Worm (Caenorhabditis elegans) whole organism, L1 larva: Measurements from ENCODE around the gene C45G9.5.

Experiments used
- C16A3.4 ChIP-seq: fragments of 150-350 bp; optimal IDR thresholded peaks from 2 replicates; lab custom pipeline; 2014; ENCODE audit warnings: missing biosample characterization, missing genetic modification characterization
- Y116A8C.19 ChIP-seq: sonication (generic microtip); optimal IDR thresholded peaks from 2 replicates; lab custom pipeline; 2016; ENCODE audit warnings: missing compliant biosample characterization, missing genetic modification characterization, borderline replicate concordance
- alr-1 ChIP-seq: fragments of 200-800 bp; sonication (Bioruptor generic); optimal IDR thresholded peaks from 2 replicates; lab custom pipeline; 2018; ENCODE audit warnings: borderline replicate concordance, mild to moderate bottlenecking, missing genetic modification characterization, missing compliant biosample characterization
- aly-2 ChIP-seq: fragments of 150-350 bp; optimal IDR thresholded peaks from 2 replicates; lab custom pipeline; 2014; ENCODE audit warnings: missing biosample characterization, missing genetic modification characterization
- blmp-1 ChIP-seq: fragments of 150-350 bp; optimal IDR thresholded peaks from 2 replicates; lab custom pipeline; 2014; ENCODE audit warnings: missing biosample characterization, missing genetic modification characterization
- ceh-8 ChIP-seq: fragments of 200-800 bp; sonication (Bioruptor generic); optimal IDR thresholded peaks from 2 replicates; lab custom pipeline; 2018; ENCODE audit warnings: mild to moderate bottlenecking, missing genetic modification characterization, moderate library complexity, missing compliant biosample characterization
- ceh-82 ChIP-seq, 3 experiments: fragments of 150-350 bp in 1 of 3; sonication (generic microtip) in 2 of 3; optimal IDR thresholded peaks; 2 replicates each; lab custom pipeline; 2014 to 2017; ENCODE audit warnings: missing biosample characterization in 3 of 3, missing genetic modification characterization in 3 of 3
- ceh-90 ChIP-seq: sonication (generic microtip); optimal IDR thresholded peaks from 2 replicates; lab custom pipeline; 2016; ENCODE audit warnings: missing genetic modification characterization, missing compliant biosample characterization
- ces-1 ChIP-seq: fragments of 150-350 bp; optimal IDR thresholded peaks from 2 replicates; lab custom pipeline; 2014; ENCODE audit warnings: missing biosample characterization, missing genetic modification reagents, missing genetic modification characterization
- dsc-1 ChIP-seq: sonication (generic microtip); optimal IDR thresholded peaks from 2 replicates; lab custom pipeline; 2016; ENCODE audit warnings: mild to moderate bottlenecking, missing genetic modification characterization, missing compliant biosample characterization
- efl-1 ChIP-seq, 4 experiments: fragments of 150-350 bp; optimal IDR thresholded peaks in 3 of 4; peaks in 1 of 4; 1 replicate in 1 of 4; 2 replicates in 3 of 4; lab custom pipeline; 2014; ENCODE audit warnings: missing biosample characterization in 2 of 4, missing genetic modification characterization in 2 of 4, missing genetic modification reagents in 2 of 4
- elt-3 ChIP-seq, 6 experiments: fragments of 150-350 bp in 1 of 6; sonication (generic microtip); optimal IDR thresholded peaks; 2 replicates each; lab custom pipeline; 2017 to 2018; ENCODE audit warnings: missing biosample characterization in 6 of 6, missing genetic modification characterization in 6 of 6, inconsistent platforms in 1 of 6
- fkh-10 ChIP-seq: sonication (generic microtip); optimal IDR thresholded peaks from 2 replicates; lab custom pipeline; 2017; ENCODE audit warnings: missing biosample characterization, missing genetic modification reagents, missing genetic modification characterization
- fkh-4 ChIP-seq: sonication (generic microtip); optimal IDR thresholded peaks from 2 replicates; lab custom pipeline; 2016; ENCODE audit warnings: missing compliant biosample characterization, missing genetic modification characterization, borderline replicate concordance
- grh-1 ChIP-seq: fragments of 200-800 bp; sonication (Bioruptor generic); IDR thresholded peaks from 2 replicates; pipeline ENCODE4 v1.3.6; 2022; ENCODE audit warnings: missing genetic modification reagents, missing genetic modification characterization, missing compliant biosample characterization
- hlh-17 ChIP-seq: fragments of 200-800 bp; sonication (Bioruptor generic); optimal IDR thresholded peaks from 2 replicates; lab custom pipeline; 2018; ENCODE audit warnings: missing genetic modification characterization, mild to moderate bottlenecking, missing compliant biosample characterization, moderate library complexity, borderline replicate concordance
- hpl-2 ChIP-seq: fragments of 150-350 bp; optimal IDR thresholded peaks from 2 replicates; lab custom pipeline; 2014; ENCODE audit warnings: missing biosample characterization, missing genetic modification reagents, missing genetic modification characterization
- jun-1 ChIP-seq: fragments of 150-350 bp; optimal IDR thresholded peaks from 2 replicates; lab custom pipeline; 2014; ENCODE audit warnings: missing biosample characterization, missing genetic modification reagents, missing genetic modification characterization
- lin-14 ChIP-seq: fragments of 200-800 bp; sonication (Bioruptor generic); optimal IDR thresholded peaks from 2 replicates; lab custom pipeline; 2018; ENCODE audit warnings: mild to moderate bottlenecking, missing genetic modification characterization, moderate library complexity, missing compliant biosample characterization
- lin-15B ChIP-seq: fragments of 150-350 bp; sonication (generic microtip); optimal IDR thresholded peaks from 3 replicates; lab custom pipeline; 2014; ENCODE audit warnings: missing biosample characterization, missing genetic modification characterization
- lin-35 ChIP-seq, 2 experiments: fragments of 150-350 bp; optimal IDR thresholded peaks; 2 replicates each; lab custom pipeline; 2014; ENCODE audit warnings: missing biosample characterization in 2 of 2, missing genetic modification characterization in 2 of 2, missing genetic modification reagents in 2 of 2
- lin-39 ChIP-seq: fragments of 150-350 bp; optimal IDR thresholded peaks from 2 replicates; lab custom pipeline; 2014; ENCODE audit warnings: missing biosample characterization, missing genetic modification reagents, missing genetic modification characterization
- lsy-2 ChIP-seq, 2 experiments: fragments of 150-350 bp; optimal IDR thresholded peaks; 2 replicates each; lab custom pipeline; 2014; ENCODE audit warnings: missing biosample characterization in 2 of 2, missing genetic modification characterization in 2 of 2
- mef-2 ChIP-seq: fragments of 150-350 bp; optimal IDR thresholded peaks from 2 replicates; lab custom pipeline; 2014; ENCODE audit warnings: missing biosample characterization, missing genetic modification characterization
- mep-1 ChIP-seq: fragments of 150-350 bp; optimal IDR thresholded peaks from 2 replicates; lab custom pipeline; 2014; ENCODE audit warnings: missing biosample characterization, missing genetic modification characterization
- nhr-11 ChIP-seq: fragments of 150-350 bp; optimal IDR thresholded peaks from 2 replicates; lab custom pipeline; 2014; ENCODE audit warnings: missing biosample characterization, missing genetic modification characterization
- nhr-19 ChIP-seq: fragments of 200-800 bp; sonication (Bioruptor generic); conservative IDR thresholded peaks from 2 replicates; pipeline ENCODE4 v1.3.6; 2022; ENCODE audit warnings: missing genetic modification characterization, missing compliant biosample characterization
- nhr-20 ChIP-seq: sonication (generic microtip); optimal IDR thresholded peaks from 2 replicates; lab custom pipeline; 2016; ENCODE audit warnings: mild to moderate bottlenecking, missing genetic modification characterization, missing compliant biosample characterization
- nhr-28 ChIP-seq: fragments of 150-350 bp; optimal IDR thresholded peaks from 2 replicates; lab custom pipeline; 2014; ENCODE audit warnings: missing biosample characterization, missing genetic modification characterization
- nhr-47 ChIP-seq: sonication (generic microtip); optimal IDR thresholded peaks from 2 replicates; lab custom pipeline; 2016; ENCODE audit warnings: mild to moderate bottlenecking, missing genetic modification characterization, moderate library complexity, missing compliant biosample characterization
- nhr-71 ChIP-seq: sonication (generic microtip); optimal IDR thresholded peaks from 2 replicates; lab custom pipeline; 2016; ENCODE audit warnings: mild to moderate bottlenecking, missing genetic modification characterization, moderate library complexity, missing compliant biosample characterization
- nhr-90 ChIP-seq: sonication (generic microtip); optimal IDR thresholded peaks from 2 replicates; lab custom pipeline; 2016; ENCODE audit warnings: mild to moderate bottlenecking, missing genetic modification characterization, missing compliant biosample characterization; ENCODE audit not compliant: poor library complexity
- pqm-1 ChIP-seq: sonication (generic microtip); optimal IDR thresholded peaks from 3 replicates; lab custom pipeline; 2017; ENCODE audit warnings: missing biosample characterization, missing genetic modification characterization
- rnt-1 ChIP-seq: sonication (generic microtip); optimal IDR thresholded peaks from 2 replicates; lab custom pipeline; 2016; ENCODE audit warnings: mild to moderate bottlenecking, missing genetic modification characterization, moderate library complexity, missing compliant biosample characterization
- skn-1 ChIP-seq: fragments of 150-350 bp; optimal IDR thresholded peaks from 2 replicates; lab custom pipeline; 2014; ENCODE audit warnings: missing biosample characterization, missing genetic modification characterization
- snu-23 ChIP-seq: sonication (generic microtip); optimal IDR thresholded peaks from 2 replicates; lab custom pipeline; 2016; ENCODE audit warnings: missing genetic modification characterization, missing compliant biosample characterization
- sptf-1 ChIP-seq: fragments of 150-350 bp; optimal IDR thresholded peaks from 2 replicates; lab custom pipeline; 2014; ENCODE audit warnings: missing biosample characterization, missing genetic modification characterization
- sup-37 ChIP-seq: fragments of 200-800 bp; sonication (Bioruptor generic); optimal IDR thresholded peaks from 2 replicates; lab custom pipeline; 2018; ENCODE audit warnings: mild to moderate bottlenecking, missing genetic modification characterization, missing compliant biosample characterization
- swsn-7 ChIP-seq: sonication (generic microtip); optimal IDR thresholded peaks from 2 replicates; lab custom pipeline; 2016; ENCODE audit warnings: missing genetic modification characterization, missing compliant biosample characterization
- tbx-2 ChIP-seq: sonication (generic microtip); optimal IDR thresholded peaks from 2 replicates; lab custom pipeline; 2016; ENCODE audit warnings: missing genetic modification characterization, missing compliant biosample characterization
- unc-130 ChIP-seq: fragments of 150-350 bp; optimal IDR thresholded peaks from 2 replicates; lab custom pipeline; 2017; ENCODE audit warnings: missing biosample characterization, missing genetic modification characterization, inconsistent platforms
- unc-86 ChIP-seq: sonication (generic microtip); optimal IDR thresholded peaks from 2 replicates; lab custom pipeline; 2016; ENCODE audit warnings: missing genetic modification characterization, missing compliant biosample characterization
- unc-98 ChIP-seq: fragments of 200-800 bp; sonication (Bioruptor generic); IDR thresholded peaks from 2 replicates; pipeline ENCODE4 v1.3.6; 2022; ENCODE audit warnings: missing genetic modification characterization, missing compliant biosample characterization
- xbp-1 ChIP-seq: sonication (generic microtip); optimal IDR thresholded peaks from 2 replicates; lab custom pipeline; 2016; ENCODE audit warnings: missing genetic modification characterization, missing compliant biosample characterization
- zag-1 ChIP-seq: fragments of 150-350 bp; optimal IDR thresholded peaks from 2 replicates; lab custom pipeline; 2014; ENCODE audit warnings: missing biosample characterization, missing genetic modification characterization
- ztf-11 ChIP-seq, 2 experiments: sonication (generic microtip); optimal IDR thresholded peaks; 2 replicates each; lab custom pipeline; 2016 to 2017; ENCODE audit warnings: missing genetic modification characterization in 2 of 2, missing biosample characterization in 1 of 2, missing compliant biosample characterization in 1 of 2
- ztf-4 ChIP-seq: fragments of 150-350 bp; optimal IDR thresholded peaks from 2 replicates; lab custom pipeline; 2014; ENCODE audit warnings: missing biosample characterization, missing genetic modification characterization

The C45G9.5 gene

ce11 chrIII:5077150-5077814, 29.4 kb downstream of the C45G9.5 start, which contains the start of gene alh-1 (continued):
- peak; percentile 53 for TF ChIP-seq lin-14 (GFP tag; lab: Kevin White, UChicago)
- no peak for TF ChIP-seq sup-37 (GFP tag; lab: Kevin White, UChicago)
- TF ChIP-seq nhr-20 (tag; lab: Kevin White, UChicago), result peak; percentile 57
- TF ChIP-seq blmp-1 (tag; lab: Kevin White, UChicago), result peak; percentile 39
- no peak for TF ChIP-seq Y116A8C.19 (tag; lab: Kevin White, UChicago)
- TF ChIP-seq unc-86 (tag; lab: Kevin White, UChicago), result no peak
- no peak for TF ChIP-seq nhr-47 (tag; lab: Kevin White, UChicago)
- TF ChIP-seq fkh-4 (tag; lab: Kevin White, UChicago), result no peak
- TF ChIP-seq unc-98 (GFP tag; lab: Robert Waterston, UW), result no peak
- no peak for TF ChIP-seq elt-3 (tag; optimal IDR thresholded peaks at IDR 0.05; lab: Kevin White, UChicago)
- peak; percentile 35 for TF ChIP-seq snu-23 (GFP tag; lab: Kevin White, UChicago)
- TF ChIP-seq lin-15B (tag; lab: Kevin White, UChicago), result no peak
- TF ChIP-seq fkh-10 (GFP tag; lab: Kevin White, UChicago), result no peak
- TF ChIP-seq hlh-17 (GFP tag; lab: Kevin White, UChicago), result no peak
- no peak for TF ChIP-seq unc-130 (tag; lab: Kevin White, UChicago)
- TF ChIP-seq nhr-71 (tag; lab: Kevin White, UChicago), result peak; percentile 43

DNA sequence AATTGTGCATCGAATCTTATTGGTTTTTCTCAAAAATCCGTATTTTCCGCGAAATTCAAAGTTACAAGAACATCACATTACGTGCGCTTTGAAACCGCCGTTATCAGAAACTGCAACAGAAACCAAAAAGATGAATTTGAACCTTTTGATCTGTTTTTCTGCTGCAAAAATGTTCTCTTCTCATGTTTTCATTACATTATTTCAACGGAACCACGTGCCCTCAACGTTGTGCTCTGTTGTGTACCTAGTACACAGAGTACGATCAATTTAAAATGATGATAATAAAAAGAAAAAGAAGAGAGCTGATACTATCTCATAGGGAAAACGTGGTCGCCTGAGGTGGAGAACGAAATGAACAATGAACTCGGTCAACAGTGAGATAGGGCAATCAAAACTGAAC, 30.1 kb downstream of the C45G9.5 start:
- TF ChIP-seq ztf-4 (tag; lab: Kevin White, UChicago), result peak; percentile 25
- no peak for TF ChIP-seq dsc-1
- TF ChIP-seq sptf-1, result no peak
- peak in 1 of 3 experiments; percentile 11 for TF ChIP-seq ceh-82 (tag; optimal IDR thresholded peaks at IDR 0.05; lab: Kevin White, UChicago)
- peak; percentile 9 to 38 for TF ChIP-seq efl-1 (optimal IDR thresholded peaks at IDR 0.05; lab: Kevin White, UChicago)
- peak; percentile 27 to 91 for TF ChIP-seq efl-1 (GFP tag; optimal IDR thresholded peaks at IDR 0.05 in 1 of 2; lab: Kevin White, UChicago)
- TF ChIP-seq lin-35 (GFP tag; optimal IDR thresholded peaks at IDR 0.05; lab: Kevin White, UChicago), result peak; percentile 3 to 83
- no peak for TF ChIP-seq unc-86 (tag; lab: Kevin White, UChicago)
- TF ChIP-seq ceh-90 (tag; lab: Kevin White, UChicago), result no peak
- peak; percentile 32 for TF ChIP-seq nhr-11 (tag; lab: Kevin White, UChicago)
- peak; percentile 68 for TF ChIP-seq C16A3.4 (tag; lab: Kevin White, UChicago)
- TF ChIP-seq rnt-1 (tag; lab: Kevin White, UChicago), result peak; percentile 60
- peak; percentile 80 for TF ChIP-seq nhr-47 (tag; lab: Kevin White, UChicago)
- TF ChIP-seq unc-130 (tag; lab: Kevin White, UChicago), result peak; percentile 90
- TF ChIP-seq alr-1 (tag; lab: Kevin White, UChicago), result no peak
- no peak for TF ChIP-seq fkh-10 (GFP tag; lab: Kevin White, UChicago)
- peak; percentile 94 for TF ChIP-seq nhr-71 (tag; lab: Kevin White, UChicago)
- TF ChIP-seq lsy-2 (tag; optimal IDR thresholded peaks at IDR 0.05; lab: Kevin White, UChicago), result peak; percentile 46 to 60
- TF ChIP-seq zag-1, result no peak
- TF ChIP-seq nhr-20 (tag; lab: Kevin White, UChicago), result peak; percentile 96
- TF ChIP-seq blmp-1 (tag; lab: Kevin White, UChicago), result peak; percentile 44
- TF ChIP-seq ztf-11 (tag; optimal IDR thresholded peaks at IDR 0.05; lab: Kevin White, UChicago), result no peak
- peak; percentile 42; the same call in 1 of the 2 replicates for TF ChIP-seq grh-1
- peak; percentile 49 for TF ChIP-seq swsn-7 (tag; lab: Kevin White, UChicago)
- TF ChIP-seq nhr-19 (GFP tag; lab: Robert Waterston, UW), result peak; percentile 97
- peak; percentile 23 for TF ChIP-seq xbp-1
- no peak for TF ChIP-seq aly-2
- TF ChIP-seq mep-1, result peak; percentile 43
- TF ChIP-seq ceh-8 (GFP tag; lab: Kevin White, UChicago), result no peak
- TF ChIP-seq tbx-2 (tag; lab: Kevin White, UChicago), result peak; percentile 86
- no peak for TF ChIP-seq mef-2 (tag; lab: Kevin White, UChicago)
- TF ChIP-seq nhr-90 (tag; lab: Kevin White, UChicago), result peak; percentile 90
- peak in 3 of 6 experiments; percentile 18 to 95 (median 72) for TF ChIP-seq elt-3 (tag; optimal IDR thresholded peaks at IDR 0.05; lab: Kevin White, UChicago)
- no peak for TF ChIP-seq ces-1 (GFP tag; lab: Kevin White, UChicago)
- peak; percentile 90 for TF ChIP-seq skn-1 (tag; lab: Kevin White, UChicago)
- TF ChIP-seq pqm-1 (tag; lab: Kevin White, UChicago), result no peak
- peak; percentile 94 for TF ChIP-seq lin-14 (GFP tag; lab: Kevin White, UChicago)
- peak; percentile 44 for TF ChIP-seq jun-1 (tag; lab: Kevin White, UChicago)
- no peak for TF ChIP-seq lin-39 (tag; lab: Kevin White, UChicago)
- no peak for TF ChIP-seq hpl-2 (GFP tag; lab: Kevin White, UChicago)
- no peak for TF ChIP-seq nhr-28
